Worm (Caenorhabditis elegans): ENCODE data around the gene D2096.13.

The D2096.13 gene

DNA sequence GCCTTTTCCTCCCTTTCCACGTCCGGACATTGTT lies 24.6 kb downstream of the D2096.13 start, which contains the start of gene his-31:
TSS of gene his-31 (minus strand) at position 30 of the 34 bp plus-strand sequence.
- TF ChIP-seq R02D3.7 (tag; optimal IDR thresholded peaks at IDR 0.05) (no peak), egl-27 (tag; optimal IDR thresholded peaks at IDR 0.05) (no peak), C34F6.9 (tag; optimal IDR thresholded peaks at IDR 0.05) (no peak)

DNA sequence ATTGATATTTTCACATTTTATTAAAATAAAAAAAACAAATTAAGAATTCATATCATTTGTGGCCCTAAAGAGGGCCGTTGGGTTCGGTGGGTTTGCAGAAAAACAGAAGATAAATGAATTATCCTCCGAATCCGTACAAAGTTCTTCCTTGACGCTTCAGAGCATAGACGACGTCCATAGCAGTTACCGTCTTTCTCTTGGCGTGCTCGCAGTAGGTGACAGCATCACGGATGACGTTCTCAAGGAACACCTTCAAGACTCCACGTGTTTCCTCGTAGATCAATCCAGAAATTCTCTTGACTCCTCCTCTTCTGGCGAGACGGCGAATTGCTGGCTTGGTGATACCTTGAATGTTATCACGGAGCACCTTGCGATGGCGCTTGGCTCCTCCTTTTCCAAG lies 24.8 kb downstream of the D2096.13 start:
- TF ChIP-seq Y55F3AM.14 (GFP tag; optimal IDR thresholded peaks at IDR 0.05) (no peak), aly-2 (tag; optimal IDR thresholded peaks at IDR 0.05) (no peak), alr-1 (tag; optimal IDR thresholded peaks at IDR 0.05) (no peak), R02D3.7 (tag; optimal IDR thresholded peaks at IDR 0.05) (no peak), ceh-16 (tag; optimal IDR thresholded peaks at IDR 0.05) (no peak), ztf-1 (GFP tag; conservative IDR thresholded peaks at IDR 0.05) (no peak), mbf-1 (tag; optimal IDR thresholded peaks at IDR 0.05) (no peak), mab-5 (tag; optimal IDR thresholded peaks at IDR 0.05) (no peak), nhr-237 (tag; optimal IDR thresholded peaks at IDR 0.05) (no peak), snpc-4 (tag; optimal IDR thresholded peaks at IDR 0.05) (no peak), peb-1 (tag; optimal IDR thresholded peaks at IDR 0.05) (no peak)

DNA sequence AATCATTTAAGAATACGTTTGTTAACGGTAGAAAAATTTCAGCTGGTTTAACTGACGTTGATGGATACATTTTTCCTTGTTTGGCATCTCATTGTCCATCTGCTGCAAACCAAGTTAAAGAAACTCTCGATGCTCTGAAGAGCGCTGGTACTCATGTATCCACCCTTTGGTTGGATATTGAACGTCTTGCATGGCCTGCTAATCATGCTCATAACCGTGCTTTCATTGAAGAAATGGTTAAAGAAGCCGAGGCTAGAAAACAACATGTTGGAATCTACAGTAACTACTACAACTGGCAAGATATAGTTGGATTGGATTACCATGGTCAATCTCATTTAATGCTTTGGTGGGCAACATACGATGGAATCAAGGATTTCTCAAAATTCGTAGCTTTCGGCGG lies 25.4 kb downstream of the D2096.13 start:
- TF ChIP-seq Y55F3AM.14 (GFP tag; optimal IDR thresholded peaks at IDR 0.05) = no peak
- no peak for TF ChIP-seq mbf-1 (tag; optimal IDR thresholded peaks at IDR 0.05)
- TF ChIP-seq unc-39 (tag; optimal IDR thresholded peaks at IDR 0.05) = no peak
- TF ChIP-seq ztf-11 (tag; optimal IDR thresholded peaks at IDR 0.05) = no peak
- TF ChIP-seq nhr-12 (tag; optimal IDR thresholded peaks at IDR 0.05) = no peak
- no peak for TF ChIP-seq nhr-23 (tag; optimal IDR thresholded peaks at IDR 0.05)
- TF ChIP-seq nhr-10 (tag; optimal IDR thresholded peaks at IDR 0.05) = no peak
- TF ChIP-seq nhr-237 (tag; optimal IDR thresholded peaks at IDR 0.05) = no peak
- no peak for TF ChIP-seq ZK546.5 (tag; optimal IDR thresholded peaks at IDR 0.05)
- no peak for TF ChIP-seq nhr-77 (tag; optimal IDR thresholded peaks at IDR 0.05)

DNA sequence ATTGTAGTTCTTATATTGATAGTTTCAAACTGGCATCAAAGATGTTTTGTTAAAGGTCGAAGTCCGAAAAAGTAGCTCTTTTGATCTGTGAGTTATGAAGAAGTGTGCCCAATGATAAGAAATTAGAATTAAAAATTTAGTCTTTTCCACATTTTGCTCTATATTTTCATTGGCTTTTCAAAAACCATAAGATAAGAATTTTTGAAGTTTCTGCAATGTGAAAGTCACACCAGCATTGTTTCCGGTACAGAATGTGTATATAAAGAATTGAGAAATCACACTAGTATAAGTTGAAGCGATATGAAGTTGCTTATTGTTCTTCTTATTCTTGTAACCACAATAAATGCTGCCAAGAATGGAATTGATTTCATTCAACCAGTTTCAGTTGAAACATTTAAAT lies 25.9 kb downstream of the D2096.13 start, which contains the start of gene lys-10:
TSS of gene lys-10 (plus strand) at position 301 of the 400 bp plus-strand sequence.
- TF ChIP-seq ZK546.5 (tag; optimal IDR thresholded peaks at IDR 0.05) (no peak), Y55F3AM.14 (GFP tag; optimal IDR thresholded peaks at IDR 0.05) (no peak), lin-13 (GFP tag; optimal IDR thresholded peaks at IDR 0.05) (no peak), lin-39 (tag; optimal IDR thresholded peaks at IDR 0.05) (no peak), dmd-4 (tag; optimal IDR thresholded peaks at IDR 0.05) (no peak), zag-1 (tag; optimal IDR thresholded peaks at IDR 0.05) (no peak), gmeb-1 (tag; optimal IDR thresholded peaks at IDR 0.05) (no peak), nhr-11 (tag; optimal IDR thresholded peaks at IDR 0.05) (no peak), sem-4 (tag; optimal IDR thresholded peaks at IDR 0.05) (no peak), ztf-11 (tag; optimal IDR thresholded peaks at IDR 0.05) (no peak), nhr-21 (tag; optimal IDR thresholded peaks at IDR 0.05) (no peak), sma-9 (GFP tag; optimal IDR thresholded peaks at IDR 0.05) (no peak), sma-9 (tag; optimal IDR thresholded peaks at IDR 0.05) (no peak), nhr-6 (tag; optimal IDR thresholded peaks at IDR 0.05) (no peak), unc-55 (GFP tag; optimal IDR thresholded peaks at IDR 0.05) (no peak), mdl-1 (tag; optimal IDR thresholded peaks at IDR 0.05) (no peak), sma-3 (GFP tag; optimal IDR thresholded peaks at IDR 0.05) (no peak), elt-3 (tag; optimal IDR thresholded peaks at IDR 0.05) (no peak), nhr-77 (tag; optimal IDR thresholded peaks at IDR 0.05) (no peak), elt-1 (tag; optimal IDR thresholded peaks at IDR 0.05) (no peak)

DNA sequence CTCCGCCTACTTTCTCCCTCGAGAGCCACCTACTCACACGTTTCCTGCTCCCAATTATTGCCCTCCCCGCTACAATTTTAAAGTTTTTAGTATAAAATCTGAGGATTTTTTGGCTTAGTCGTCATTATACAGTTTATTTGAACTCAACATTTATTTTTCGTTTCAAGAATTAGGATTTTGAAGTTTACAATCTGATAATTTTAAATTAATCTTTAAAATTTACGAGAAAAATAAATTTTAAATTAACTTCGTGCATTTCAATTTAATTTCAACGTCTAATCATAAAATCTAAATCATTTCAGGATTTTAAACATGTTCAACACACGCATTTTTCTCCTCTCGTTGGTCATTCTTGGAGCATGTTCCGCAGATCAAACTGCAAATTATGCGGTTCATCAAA lies 29.5 kb downstream of the D2096.13 start, which contains the start of gene F35H10.2:
TSS of gene F35H10.2 (plus strand) at position 301 of the 400 bp plus-strand sequence.
- TF ChIP-seq sma-3 (GFP tag; optimal IDR thresholded peaks at IDR 0.05) (no peak), Y55F3AM.14 (GFP tag; optimal IDR thresholded peaks at IDR 0.05) (no peak), mdl-1 (tag; optimal IDR thresholded peaks at IDR 0.05) (no peak), fos-1 (tag; optimal IDR thresholded peaks at IDR 0.05) (no peak), ceh-16 (tag; optimal IDR thresholded peaks at IDR 0.05) (no peak)

DNA sequence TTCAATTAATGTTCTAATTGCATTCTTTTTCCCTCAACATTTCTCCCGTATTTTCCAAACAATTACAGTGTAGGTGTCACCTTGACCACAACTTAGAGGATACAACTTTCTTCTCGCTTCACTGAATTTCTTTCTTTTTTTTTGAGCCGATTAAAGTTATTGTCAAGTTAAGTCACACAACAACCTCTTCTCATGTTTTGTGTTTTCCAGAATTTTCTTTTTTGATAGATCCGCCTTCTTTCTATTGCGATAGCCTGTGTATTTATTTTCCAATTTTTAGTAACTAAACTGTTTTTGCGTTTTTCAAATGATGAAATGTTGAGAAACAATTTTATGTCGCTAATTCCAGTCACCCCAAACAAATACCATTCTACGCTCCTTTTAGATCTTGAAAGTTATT lies 32.7 kb downstream of the D2096.13 start, which contains the start of gene F35H10.3:
TSS of gene F35H10.3 (plus strand) at position 301 of the 400 bp plus-strand sequence.
- TF ChIP-seq sem-4 (tag; optimal IDR thresholded peaks at IDR 0.05) = no peak
- no peak for TF ChIP-seq lin-11 (tag; optimal IDR thresholded peaks at IDR 0.05)
- no peak for TF ChIP-seq dmd-4 (tag; optimal IDR thresholded peaks at IDR 0.05)
